Fruit fly (Drosophila melanogaster): ENCODE data around the gene Dh44.

dm6 chr3R:9628607-9629006 is 9.4 kb upstream of the Dh44 start:
- no peak for TF ChIP-seq tai (GFP tag; optimal IDR thresholded peaks at IDR 0.05)
- no peak for TF ChIP-seq Rel (GFP tag; optimal IDR thresholded peaks at IDR 0.05)
- no peak for TF ChIP-seq Rel (tag; optimal IDR thresholded peaks at IDR 0.05)
- no peak for TF ChIP-seq psq (GFP tag; optimal IDR thresholded peaks at IDR 0.05)
- no peak for TF ChIP-seq usp (GFP tag; optimal IDR thresholded peaks at IDR 0.05)
- no peak for TF ChIP-seq CG32264 (GFP tag; optimal IDR thresholded peaks at IDR 0.05)
- no peak for TF ChIP-seq Vsx2 (GFP tag; optimal IDR thresholded peaks at IDR 0.05; ENCODE audit: partially characterized antibody)
- TF ChIP-seq Sp1 (GFP tag; optimal IDR thresholded peaks at IDR 0.05), result no peak
- no peak for TF ChIP-seq Abd-B (GFP tag; optimal IDR thresholded peaks at IDR 0.05)
- no peak for TF ChIP-seq rgr (GFP tag; optimal IDR thresholded peaks at IDR 0.05)
- no peak for TF ChIP-seq pan (optimal IDR thresholded peaks at IDR 0.05)
- no peak for TF ChIP-seq N (GFP tag; optimal IDR thresholded peaks at IDR 0.05)
- no peak for TF ChIP-seq jim (GFP tag; optimal IDR thresholded peaks at IDR 0.05)
- TF ChIP-seq dmrt93B (GFP tag; optimal IDR thresholded peaks at IDR 0.05), result no peak

Measured in whole organism, wandering third instar larva.